Worm (Caenorhabditis elegans) whole organism, mixed stage, embryonic: Measurements from ENCODE around the gene med-2.

Source experiments
- M03D4.4 ChIP-seq: sonication (generic microtip); optimal IDR thresholded peaks from 2 replicates; lab custom pipeline; 2017; ENCODE audit warnings: mild to moderate bottlenecking, missing genetic modification characterization, missing compliant biosample characterization
- elt-1 ChIP-seq: sonication (generic microtip); optimal IDR thresholded peaks from 2 replicates; lab custom pipeline; 2017; ENCODE audit warnings: missing genetic modification characterization, mild to moderate bottlenecking, missing compliant biosample characterization, antibody characterized with exemption, moderate library complexity, borderline replicate concordance; ENCODE audit not compliant: insufficient read depth
- elt-3 ChIP-seq: fragments of 150-350 bp; optimal IDR thresholded peaks from 2 replicates; lab custom pipeline; 2014; ENCODE audit warnings: missing biosample characterization, missing genetic modification characterization
- lin-13 ChIP-seq: fragments of 150-350 bp; optimal IDR thresholded peaks from 2 replicates; lab custom pipeline; 2014; ENCODE audit warnings: missing biosample characterization, missing genetic modification characterization
- mep-1 ChIP-seq: fragments of 150-350 bp; optimal IDR thresholded peaks from 2 replicates; lab custom pipeline; 2017; ENCODE audit warnings: missing biosample characterization, missing genetic modification reagents, missing genetic modification characterization, inconsistent platforms
- nhr-12 ChIP-seq: fragments of 150-350 bp; optimal IDR thresholded peaks from 2 replicates; lab custom pipeline; 2014; ENCODE audit warnings: missing biosample characterization, missing genetic modification characterization
- nhr-2 ChIP-seq: fragments of 150-350 bp; optimal IDR thresholded peaks from 2 replicates; lab custom pipeline; 2014; ENCODE audit warnings: missing biosample characterization, missing genetic modification characterization
- nhr-237 ChIP-seq: fragments of 150-350 bp; optimal IDR thresholded peaks from 2 replicates; lab custom pipeline; 2014; ENCODE audit warnings: missing biosample characterization, missing genetic modification characterization
- nhr-76 ChIP-seq: sonication (generic microtip); optimal IDR thresholded peaks from 2 replicates; lab custom pipeline; 2017; ENCODE audit warnings: missing biosample characterization, missing genetic modification characterization
- snpc-4 ChIP-seq: fragments of 150-350 bp; optimal IDR thresholded peaks from 2 replicates; lab custom pipeline; 2014; ENCODE audit warnings: missing biosample characterization, missing genetic modification characterization
- unc-39 ChIP-seq: fragments of 150-350 bp; optimal IDR thresholded peaks from 2 replicates; lab custom pipeline; 2014; ENCODE audit warnings: missing biosample characterization, missing genetic modification characterization
- unc-62 ChIP-seq: fragments of 150-350 bp; optimal IDR thresholded peaks from 2 replicates; lab custom pipeline; 2014; ENCODE audit warnings: missing biosample characterization, missing genetic modification reagents, missing genetic modification characterization

- TF ChIP-seq snpc-4 (tag; lab: Kevin White, UChicago), result no peak
- peak; percentile 28 for TF ChIP-seq nhr-237 (tag; lab: Kevin White, UChicago)
- no peak for TF ChIP-seq nhr-2 (tag; lab: Kevin White, UChicago)
- TF ChIP-seq unc-62 (GFP tag; lab: Kevin White, UChicago), result no peak
- TF ChIP-seq M03D4.4 (tag; lab: Kevin White, UChicago), result no peak
- TF ChIP-seq unc-39 (tag; lab: Kevin White, UChicago), result no peak
- no peak for TF ChIP-seq lin-13 (tag; lab: Kevin White, UChicago)
- no peak for TF ChIP-seq nhr-76 (tag; lab: Kevin White, UChicago)
- TF ChIP-seq elt-3 (tag; lab: Kevin White, UChicago), result no peak
- no peak for TF ChIP-seq elt-1 (tag; lab: Kevin White, UChicago)
- no peak for TF ChIP-seq nhr-12 (tag; lab: Kevin White, UChicago)
- no peak for TF ChIP-seq mep-1
These were observed 45.4 kb downstream of the med-2 start, which contains the start of gene inf-1 for ce11 chrIII:6929558-6930167.
